Worm (Caenorhabditis elegans) whole organism, L1 larva: ENCODE measurements around the gene frpr-6.

ENCODE experiments used
- F16B12.6 ChIP-seq: fragments of 150-350 bp; optimal IDR thresholded peaks from 2 replicates; lab custom pipeline; 2014; ENCODE audit warnings: missing biosample characterization, missing genetic modification characterization
- alr-1 ChIP-seq: fragments of 200-800 bp; sonication (Bioruptor generic); optimal IDR thresholded peaks from 2 replicates; lab custom pipeline; 2018; ENCODE audit warnings: borderline replicate concordance, mild to moderate bottlenecking, missing genetic modification characterization, missing compliant biosample characterization
- blmp-1 ChIP-seq: fragments of 150-350 bp; optimal IDR thresholded peaks from 2 replicates; lab custom pipeline; 2014; ENCODE audit warnings: missing biosample characterization, missing genetic modification characterization
- ceh-63 ChIP-seq: fragments of 200-800 bp; sonication (Bioruptor generic); optimal IDR thresholded peaks from 2 replicates; lab custom pipeline; 2018; ENCODE audit warnings: mild to moderate bottlenecking, missing genetic modification characterization, missing compliant biosample characterization
- ceh-8 ChIP-seq: fragments of 200-800 bp; sonication (Bioruptor generic); optimal IDR thresholded peaks from 2 replicates; lab custom pipeline; 2018; ENCODE audit warnings: mild to moderate bottlenecking, missing genetic modification characterization, moderate library complexity, missing compliant biosample characterization
- ceh-90 ChIP-seq: sonication (generic microtip); optimal IDR thresholded peaks from 2 replicates; lab custom pipeline; 2016; ENCODE audit warnings: missing genetic modification characterization, missing compliant biosample characterization
- dpl-1 ChIP-seq, 3 experiments: fragments of 150-350 bp in 2 of 3; sonication (generic microtip) in 1 of 3; optimal IDR thresholded peaks; 2 replicates each; lab custom pipeline; 2014 to 2017; ENCODE audit warnings: missing biosample characterization in 3 of 3, missing genetic modification characterization in 3 of 3, missing genetic modification reagents in 3 of 3
- efl-1 ChIP-seq, 4 experiments: fragments of 150-350 bp; optimal IDR thresholded peaks in 3 of 4; peaks in 1 of 4; 1 replicate in 1 of 4; 2 replicates in 3 of 4; lab custom pipeline; 2014; ENCODE audit warnings: missing biosample characterization in 2 of 4, missing genetic modification characterization in 2 of 4, missing genetic modification reagents in 2 of 4
- efl-3 ChIP-seq: fragments of 200-800 bp; sonication (Bioruptor generic); optimal IDR thresholded peaks from 2 replicates; lab custom pipeline; 2018; ENCODE audit warnings: mild to moderate bottlenecking, missing genetic modification characterization, missing compliant biosample characterization
- egl-13 ChIP-seq: sonication (generic microtip); optimal IDR thresholded peaks from 2 replicates; lab custom pipeline; 2016; ENCODE audit warnings: missing genotype, missing genetic modification reagents, missing genetic modification characterization, missing compliant biosample characterization
- elt-2 ChIP-seq: sonication (generic microtip); optimal IDR thresholded peaks from 2 replicates; lab custom pipeline; 2016; ENCODE audit warnings: missing genetic modification characterization, mild to moderate bottlenecking, inconsistent platforms, missing compliant biosample characterization, missing genetic modification reagents
- elt-3 ChIP-seq, 6 experiments: fragments of 150-350 bp in 1 of 6; sonication (generic microtip); optimal IDR thresholded peaks; 2 replicates each; lab custom pipeline; 2017 to 2018; ENCODE audit warnings: missing biosample characterization in 6 of 6, missing genetic modification characterization in 6 of 6, inconsistent platforms in 1 of 6
- fkh-4 ChIP-seq: sonication (generic microtip); optimal IDR thresholded peaks from 2 replicates; lab custom pipeline; 2016; ENCODE audit warnings: missing compliant biosample characterization, missing genetic modification characterization, borderline replicate concordance
- fkh-8 ChIP-seq: sonication (generic microtip); optimal IDR thresholded peaks from 2 replicates; lab custom pipeline; 2016; ENCODE audit warnings: mild to moderate bottlenecking, missing genetic modification characterization, missing compliant biosample characterization
- isw-1 ChIP-seq: fragments of 200-800 bp; sonication (Bioruptor generic); IDR thresholded peaks from 2 replicates; pipeline ENCODE4 v1.3.6; 2022; ENCODE audit warnings: missing genetic modification characterization, missing compliant biosample characterization
- jun-1 ChIP-seq: fragments of 150-350 bp; optimal IDR thresholded peaks from 2 replicates; lab custom pipeline; 2014; ENCODE audit warnings: missing biosample characterization, missing genetic modification reagents, missing genetic modification characterization
- lin-13 ChIP-seq: fragments of 150-350 bp; optimal IDR thresholded peaks from 2 replicates; lab custom pipeline; 2014; ENCODE audit warnings: missing biosample characterization, missing genetic modification reagents, missing genetic modification characterization
- lin-14 ChIP-seq: fragments of 200-800 bp; sonication (Bioruptor generic); optimal IDR thresholded peaks from 2 replicates; lab custom pipeline; 2018; ENCODE audit warnings: mild to moderate bottlenecking, missing genetic modification characterization, moderate library complexity, missing compliant biosample characterization
- lin-35 ChIP-seq, 2 experiments: fragments of 150-350 bp; optimal IDR thresholded peaks; 2 replicates each; lab custom pipeline; 2014; ENCODE audit warnings: missing biosample characterization in 2 of 2, missing genetic modification characterization in 2 of 2, missing genetic modification reagents in 2 of 2
- lsy-2 ChIP-seq, 2 experiments: fragments of 150-350 bp; optimal IDR thresholded peaks; 2 replicates each; lab custom pipeline; 2014; ENCODE audit warnings: missing biosample characterization in 2 of 2, missing genetic modification characterization in 2 of 2
- nhr-28 ChIP-seq: fragments of 150-350 bp; optimal IDR thresholded peaks from 2 replicates; lab custom pipeline; 2014; ENCODE audit warnings: missing biosample characterization, missing genetic modification characterization
- nhr-47 ChIP-seq: sonication (generic microtip); optimal IDR thresholded peaks from 2 replicates; lab custom pipeline; 2016; ENCODE audit warnings: mild to moderate bottlenecking, missing genetic modification characterization, moderate library complexity, missing compliant biosample characterization
- nhr-77 ChIP-seq: fragments of 150-350 bp; optimal IDR thresholded peaks from 2 replicates; lab custom pipeline; 2014; ENCODE audit warnings: missing biosample characterization, missing genetic modification characterization
- nhr-85 ChIP-seq: sonication (generic microtip); peaks from one replicate; lab custom pipeline; 2016; ENCODE audit warnings: missing genetic modification characterization, inconsistent platforms, missing compliant biosample characterization
- nhr-90 ChIP-seq: sonication (generic microtip); optimal IDR thresholded peaks from 2 replicates; lab custom pipeline; 2016; ENCODE audit warnings: mild to moderate bottlenecking, missing genetic modification characterization, missing compliant biosample characterization; ENCODE audit not compliant: poor library complexity
- pag-3 ChIP-seq: sonication (generic microtip); optimal IDR thresholded peaks from 2 replicates; lab custom pipeline; 2017; ENCODE audit warnings: missing genetic modification characterization, mild to moderate bottlenecking, missing compliant biosample characterization, antibody characterized with exemption, borderline replicate concordance; ENCODE audit not compliant: insufficient read depth
- pax-3 ChIP-seq: fragments of 200-800 bp; sonication (Bioruptor generic); optimal IDR thresholded peaks from 2 replicates; lab custom pipeline; 2018; ENCODE audit warnings: mild to moderate bottlenecking, missing genetic modification characterization, moderate library complexity, missing compliant biosample characterization
- rnt-1 ChIP-seq: sonication (generic microtip); optimal IDR thresholded peaks from 2 replicates; lab custom pipeline; 2016; ENCODE audit warnings: mild to moderate bottlenecking, missing genetic modification characterization, moderate library complexity, missing compliant biosample characterization
- skn-1 ChIP-seq: fragments of 150-350 bp; optimal IDR thresholded peaks from 2 replicates; lab custom pipeline; 2014; ENCODE audit warnings: missing biosample characterization, missing genetic modification characterization
- snu-23 ChIP-seq: sonication (generic microtip); optimal IDR thresholded peaks from 2 replicates; lab custom pipeline; 2016; ENCODE audit warnings: missing genetic modification characterization, missing compliant biosample characterization
- swsn-7 ChIP-seq: sonication (generic microtip); optimal IDR thresholded peaks from 2 replicates; lab custom pipeline; 2016; ENCODE audit warnings: missing genetic modification characterization, missing compliant biosample characterization
- tbx-2 ChIP-seq: sonication (generic microtip); optimal IDR thresholded peaks from 2 replicates; lab custom pipeline; 2016; ENCODE audit warnings: missing genetic modification characterization, missing compliant biosample characterization
- tlp-1 ChIP-seq: fragments of 150-350 bp; optimal IDR thresholded peaks from 2 replicates; lab custom pipeline; 2014; ENCODE audit warnings: missing biosample characterization, missing genetic modification characterization
- unc-130 ChIP-seq: fragments of 150-350 bp; optimal IDR thresholded peaks from 2 replicates; lab custom pipeline; 2017; ENCODE audit warnings: missing biosample characterization, missing genetic modification characterization, inconsistent platforms
- unc-86 ChIP-seq: sonication (generic microtip); optimal IDR thresholded peaks from 2 replicates; lab custom pipeline; 2016; ENCODE audit warnings: missing genetic modification characterization, missing compliant biosample characterization
- unc-98 ChIP-seq: fragments of 200-800 bp; sonication (Bioruptor generic); IDR thresholded peaks from 2 replicates; pipeline ENCODE4 v1.3.6; 2022; ENCODE audit warnings: missing genetic modification characterization, missing compliant biosample characterization
- zip-4 ChIP-seq: fragments of 200-800 bp; sonication (Bioruptor generic); optimal IDR thresholded peaks from 2 replicates; lab custom pipeline; 2018; ENCODE audit warnings: mild to moderate bottlenecking, missing genetic modification characterization, moderate library complexity, missing compliant biosample characterization
- ztf-11 ChIP-seq, 2 experiments: sonication (generic microtip); optimal IDR thresholded peaks; 2 replicates each; lab custom pipeline; 2016 to 2017; ENCODE audit warnings: missing genetic modification characterization in 2 of 2, missing biosample characterization in 1 of 2, missing compliant biosample characterization in 1 of 2

Gene frpr-6

ce11 chrV:9063134-9063533, 37.8 kb downstream of the frpr-6 start:
- TF ChIP-seq rnt-1 (tag; lab: Kevin White, UChicago) (no peak), swsn-7 (no peak), skn-1 (tag; lab: Kevin White, UChicago) (no peak), nhr-28 (no peak), nhr-90 (no peak), elt-2 (tag; lab: Kevin White, UChicago) (no peak), lin-35 (GFP tag; optimal IDR thresholded peaks at IDR 0.05; lab: Kevin White, UChicago) (no peak), ceh-63 (GFP tag; lab: Kevin White, UChicago) (no peak), egl-13 (tag; lab: Kevin White, UChicago) (no peak), F16B12.6 (no peak), zip-4 (GFP tag; lab: Kevin White, UChicago) (no peak), unc-130 (no peak), efl-1 (optimal IDR thresholded peaks at IDR 0.05; lab: Kevin White, UChicago) (no peak), efl-1 (GFP tag; optimal IDR thresholded peaks at IDR 0.05 in 1 of 2; lab: Kevin White, UChicago) (peak in 1 of 2 experiments; percentile 89), ceh-90 (tag; lab: Kevin White, UChicago) (no peak), pax-3 (tag; lab: Kevin White, UChicago) (no peak), jun-1 (tag; lab: Kevin White, UChicago) (no peak), blmp-1 (peak; percentile 18), ztf-11 (tag; optimal IDR thresholded peaks at IDR 0.05; lab: Kevin White, UChicago) (no peak), nhr-85 (peak; percentile 23), lin-14 (GFP tag; lab: Kevin White, UChicago) (no peak), lin-13 (GFP tag; lab: Kevin White, UChicago) (no peak), ceh-8 (GFP tag; lab: Kevin White, UChicago) (no peak), nhr-47 (tag; lab: Kevin White, UChicago) (no peak)
- TF ChIP-seq, all 84 proteins: peak for 3

DNA sequence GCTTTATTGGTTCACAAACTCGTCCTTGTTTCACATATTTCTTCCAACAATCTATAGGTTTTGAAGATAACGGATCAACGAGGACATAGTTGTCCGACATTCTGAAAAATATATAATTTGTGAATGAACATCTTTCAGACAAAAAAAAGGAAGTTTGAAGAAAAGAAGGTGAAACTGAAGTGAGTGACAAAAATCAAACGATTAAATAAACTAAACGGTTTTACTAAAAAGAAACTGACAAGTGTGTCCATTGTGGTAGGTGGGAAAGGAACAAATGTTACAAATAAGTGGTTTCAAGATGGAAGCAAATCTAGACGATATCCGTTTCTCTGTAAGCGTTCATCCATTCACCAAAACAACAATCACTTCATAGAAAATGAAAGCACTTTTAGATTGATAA, 38.6 kb downstream of the frpr-6 start, which contains the start of gene C25E10.12:
TSS of gene C25E10.12 (minus strand) at position 101 of the 400 bp plus-strand sequence.
- TF ChIP-seq blmp-1 (no peak), nhr-85 (no peak), dpl-1 (GFP tag; optimal IDR thresholded peaks at IDR 0.05; lab: Kevin White, UChicago) (no peak), isw-1 (GFP tag; lab: Robert Waterston, UW) (no peak), alr-1 (tag; lab: Kevin White, UChicago) (no peak), tlp-1 (no peak), elt-3 (tag; optimal IDR thresholded peaks at IDR 0.05; lab: Kevin White, UChicago) (no peak), fkh-4 (tag; lab: Kevin White, UChicago) (no peak), tbx-2 (no peak), unc-86 (tag; lab: Kevin White, UChicago) (no peak), snu-23 (GFP tag; lab: Kevin White, UChicago) (no peak), lsy-2 (tag; optimal IDR thresholded peaks at IDR 0.05; lab: Kevin White, UChicago) (no peak), unc-98 (GFP tag; lab: Robert Waterston, UW) (no peak), nhr-77 (tag; lab: Kevin White, UChicago) (no peak), nhr-47 (tag; lab: Kevin White, UChicago) (no peak), pag-3 (tag; lab: Kevin White, UChicago) (no peak)

- TF ChIP-seq efl-3 (GFP tag; lab: Kevin White, UChicago) = no peak
- TF ChIP-seq fkh-8 (tag; lab: Kevin White, UChicago) = peak; percentile 26
Measured at ce11 chrV:9059468-9059867, 41.5 kb downstream of the frpr-6 start, which contains the start of the genes C25E10.16 and C25E10.13. Gene C25E10.16 (minus strand): TSS chrV:9059568. Gene C25E10.13 (plus strand): TSS chrV:9059723.
